Worm (Caenorhabditis elegans): ENCODE results near the gene T28A11.22.

DNA sequence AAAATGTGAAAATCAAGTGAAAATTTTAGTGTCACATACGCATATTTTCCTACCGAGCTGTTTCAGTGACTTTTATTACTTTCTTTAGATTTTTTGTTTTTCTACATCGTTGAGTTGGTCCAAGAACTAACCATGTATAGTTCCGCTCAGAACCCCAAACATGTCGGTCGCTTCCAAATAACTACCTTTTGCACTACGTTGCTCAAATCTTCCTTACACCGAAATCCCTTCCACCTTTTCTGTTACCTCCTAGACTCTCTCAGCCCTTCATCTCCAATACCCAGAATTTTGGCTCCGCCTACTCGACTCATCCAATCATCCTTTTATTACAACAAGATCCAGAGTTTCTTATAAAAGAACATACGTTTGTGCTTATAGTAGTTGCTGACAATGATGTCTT is 27.3 kb downstream of the T28A11.22 start, which contains the start of gene F35F10.5:
- no peak for TF ChIP-seq him-1 (tag; optimal IDR thresholded peaks at IDR 0.05)
- TF ChIP-seq dao-5 (tag; optimal IDR thresholded peaks at IDR 0.05) = no peak

All from whole organism, L4/young adult.